Worm (Caenorhabditis elegans): ENCODE results near the gene F16B4.7.

DNA sequence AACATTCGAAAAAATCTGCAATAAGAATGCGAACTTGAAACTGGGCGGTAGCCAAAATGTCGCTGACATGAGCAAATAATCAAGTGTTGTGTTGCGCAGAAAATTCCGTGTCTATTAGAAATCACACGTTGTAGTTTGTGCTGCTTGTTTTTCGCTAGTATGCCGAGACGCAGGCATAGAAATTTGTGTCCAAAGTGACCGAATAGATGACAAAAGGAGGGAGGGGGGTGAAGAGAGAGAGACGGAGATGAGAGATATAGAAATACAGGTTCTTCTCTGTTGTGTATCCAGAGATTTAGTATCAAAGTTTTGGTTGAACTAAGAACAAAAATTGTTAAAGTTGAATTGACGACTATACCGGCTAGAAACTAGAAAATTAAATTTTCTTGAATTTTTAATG, 41.8 kb downstream of the F16B4.7 start:
- TF ChIP-seq ZK185.1 (tag; optimal IDR thresholded peaks at IDR 0.05; ENCODE audit: poor library complexity, severe bottlenecking) (no peak), nhr-120 (GFP tag; IDR thresholded peaks at IDR 0.05) (no peak), lin-35 (GFP tag; optimal IDR thresholded peaks at IDR 0.05) (no peak), madf-8 (GFP tag; conservative IDR thresholded peaks at IDR 0.05) (no peak), snpc-4 (GFP tag; optimal IDR thresholded peaks at IDR 0.05) (no peak), snpc-4 (tag; optimal IDR thresholded peaks at IDR 0.05) (no peak), pha-4 (tag; optimal IDR thresholded peaks at IDR 0.05) (no peak), ets-4 (GFP tag; optimal IDR thresholded peaks at IDR 0.05) (no peak), dpl-1 (GFP tag; optimal IDR thresholded peaks at IDR 0.05) (no peak), nhr-90 (tag; optimal IDR thresholded peaks at IDR 0.05) (no peak), efl-1 (GFP tag; optimal IDR thresholded peaks at IDR 0.05) (no peak), die-1 (tag; optimal IDR thresholded peaks at IDR 0.05) (no peak)

All from whole organism, young adult.